Fruit fly (Drosophila melanogaster): Measurements from ENCODE around the gene CG14864.

The CG14864 gene

dm6 chr3R:15293878-15294350, 25.6 kb upstream of the CG14864 start:
- TF ChIP-seq tj (GFP tag; optimal IDR thresholded peaks at IDR 0.05) (no peak), CG1620 (GFP tag; optimal IDR thresholded peaks at IDR 0.05) (no peak), kay (GFP tag; ENCODE audit: borderline replicate concordance) (no peak), pad (GFP tag; optimal IDR thresholded peaks at IDR 0.05) (no peak), CG12768 (GFP tag; optimal IDR thresholded peaks at IDR 0.05) (no peak), CG7045 (GFP tag; optimal IDR thresholded peaks at IDR 0.05) (no peak), Clk (GFP tag; optimal IDR thresholded peaks at IDR 0.05) (no peak), cic (GFP tag; optimal IDR thresholded peaks at IDR 0.05) (no peak), CG11617 (GFP tag; optimal IDR thresholded peaks at IDR 0.05) (no peak), CG7101 (tag; optimal IDR thresholded peaks at IDR 0.05) (no peak), CG14711 (tag; optimal IDR thresholded peaks at IDR 0.05) (no peak), CG33017 (tag; optimal IDR thresholded peaks at IDR 0.05) (no peak), CG5204 (GFP tag; optimal IDR thresholded peaks at IDR 0.05) (no peak), toe (GFP tag; optimal IDR thresholded peaks at IDR 0.05) (no peak), Mnt (GFP tag; optimal IDR thresholded peaks at IDR 0.05) (no peak), bab1 (GFP tag; optimal IDR thresholded peaks at IDR 0.05) (no peak), ovo (GFP tag; optimal IDR thresholded peaks at IDR 0.05) (no peak), cnc (optimal IDR thresholded peaks at IDR 0.05) (no peak), Hr96 (GFP tag; optimal IDR thresholded peaks at IDR 0.05) (no peak), Crg-1 (GFP tag; optimal IDR thresholded peaks at IDR 0.05) (no peak)

DNA sequence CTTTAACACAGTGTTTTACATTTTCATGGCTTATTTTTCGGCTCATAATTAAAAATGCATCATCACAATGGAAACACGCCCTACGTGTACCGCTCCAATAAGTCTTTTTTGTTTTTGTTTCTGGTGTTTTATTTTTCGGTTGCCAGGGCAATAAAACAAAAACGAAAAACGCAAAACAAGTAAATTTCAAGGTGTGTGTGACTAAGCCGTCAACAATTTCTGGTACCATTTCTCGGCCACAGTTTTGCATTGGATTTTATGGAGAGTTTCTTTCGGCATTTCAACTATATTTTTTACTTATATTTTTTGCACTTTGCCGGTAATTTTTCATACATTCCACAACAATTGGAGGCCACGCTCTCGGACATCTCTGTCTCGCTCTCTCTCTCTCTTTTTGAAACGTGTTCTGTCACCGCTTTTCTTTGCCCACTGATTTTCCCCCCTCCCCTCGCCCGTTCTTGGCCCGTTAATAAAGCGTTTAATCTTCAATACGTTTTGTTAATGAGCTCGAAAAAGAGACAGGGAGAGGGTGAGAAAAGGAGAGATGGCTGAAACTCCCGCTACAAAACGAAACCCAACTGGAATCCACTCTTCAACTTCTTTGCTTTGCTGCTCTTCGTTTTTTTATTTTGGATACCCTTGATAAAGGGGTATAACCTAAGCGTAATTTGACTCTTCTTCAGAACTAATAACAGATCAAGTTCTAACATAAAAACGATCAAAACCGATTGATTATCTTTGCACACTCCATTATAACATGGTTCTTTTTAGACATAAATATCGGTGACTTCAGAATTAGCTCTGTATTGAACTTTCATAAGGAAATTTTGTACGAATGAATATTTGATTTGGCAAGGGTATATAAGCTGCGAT, 24.9 kb upstream of the CG14864 start:
- TF ChIP-seq kay (GFP tag; ENCODE audit: borderline replicate concordance), result no peak
- no peak for TF ChIP-seq ovo (GFP tag; optimal IDR thresholded peaks at IDR 0.05)
- no peak for TF ChIP-seq CG5204 (GFP tag; optimal IDR thresholded peaks at IDR 0.05)
- TF ChIP-seq toe (GFP tag; optimal IDR thresholded peaks at IDR 0.05), result no peak
- no peak for TF ChIP-seq CG14711 (tag; optimal IDR thresholded peaks at IDR 0.05)
- peak; percentile 71 for TF ChIP-seq tj (GFP tag; optimal IDR thresholded peaks at IDR 0.05)
- TF ChIP-seq Clk (GFP tag; optimal IDR thresholded peaks at IDR 0.05), result no peak
- TF ChIP-seq bab1 (GFP tag; optimal IDR thresholded peaks at IDR 0.05), result peak; percentile 26
- TF ChIP-seq Hr96 (GFP tag; optimal IDR thresholded peaks at IDR 0.05), result no peak
- TF ChIP-seq cic (GFP tag; optimal IDR thresholded peaks at IDR 0.05), result no peak
- no peak for TF ChIP-seq CG33017 (tag; optimal IDR thresholded peaks at IDR 0.05)
- no peak for TF ChIP-seq CG7045 (GFP tag; optimal IDR thresholded peaks at IDR 0.05)
- TF ChIP-seq Mnt (GFP tag; optimal IDR thresholded peaks at IDR 0.05), result no peak
- TF ChIP-seq CG1620 (GFP tag; optimal IDR thresholded peaks at IDR 0.05), result peak; percentile 22
- TF ChIP-seq CG12768 (GFP tag; optimal IDR thresholded peaks at IDR 0.05), result no peak
- TF ChIP-seq CG11617 (GFP tag; optimal IDR thresholded peaks at IDR 0.05), result peak; percentile 1
- peak; percentile 80 for TF ChIP-seq pad (GFP tag; optimal IDR thresholded peaks at IDR 0.05)
- TF ChIP-seq cnc (optimal IDR thresholded peaks at IDR 0.05), result no peak

dm6 chr3R:15292241-15293004, 24.1 kb upstream of the CG14864 start:
- peak; percentile 5 for TF ChIP-seq Clk (GFP tag; optimal IDR thresholded peaks at IDR 0.05)
- no peak for TF ChIP-seq Crg-1 (GFP tag; optimal IDR thresholded peaks at IDR 0.05)
- TF ChIP-seq CG33017 (tag; optimal IDR thresholded peaks at IDR 0.05), result no peak
- no peak for TF ChIP-seq cic (GFP tag; optimal IDR thresholded peaks at IDR 0.05)
- TF ChIP-seq kay (GFP tag; ENCODE audit: borderline replicate concordance), result peak; percentile 35
- peak; percentile 81 for TF ChIP-seq pad (GFP tag; optimal IDR thresholded peaks at IDR 0.05)
- no peak for TF ChIP-seq ovo (GFP tag; optimal IDR thresholded peaks at IDR 0.05)

DNA sequence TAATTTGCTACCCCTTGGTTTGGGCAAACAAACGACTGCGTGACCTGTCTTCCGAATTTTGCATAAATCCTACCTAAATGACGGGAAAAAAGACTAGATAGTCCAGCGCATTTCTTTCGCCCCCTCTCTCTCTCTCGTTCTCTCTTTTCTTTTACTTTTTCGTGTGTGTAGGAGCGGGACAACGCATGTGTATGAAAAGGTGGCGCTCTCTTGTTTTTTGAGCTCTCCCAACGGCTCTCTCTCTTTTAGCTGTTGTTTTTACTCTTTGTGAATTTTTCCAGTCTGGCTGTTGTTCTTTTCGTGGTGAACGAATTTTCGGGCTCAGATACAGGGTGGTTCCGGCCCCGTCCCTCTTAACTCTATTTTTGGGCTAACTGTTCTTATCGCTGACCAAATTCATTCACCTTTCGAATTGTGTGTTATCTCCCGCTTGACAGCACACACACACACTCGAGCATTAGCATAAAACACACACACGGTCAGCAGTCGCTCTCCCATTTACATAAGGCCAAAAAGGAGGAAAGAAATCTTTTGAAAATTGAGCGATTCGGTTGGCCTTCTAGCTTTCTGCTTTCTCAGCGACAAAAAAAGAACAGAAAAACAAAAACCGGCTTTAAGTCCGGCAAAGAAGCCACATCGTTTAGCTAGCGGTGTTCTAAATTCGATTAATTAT, 23.3 kb upstream of the CG14864 start:
- TF ChIP-seq cnc (optimal IDR thresholded peaks at IDR 0.05) (no peak), Crg-1 (GFP tag; optimal IDR thresholded peaks at IDR 0.05) (peak; percentile 15), CG7101 (tag; optimal IDR thresholded peaks at IDR 0.05) (no peak), CG12768 (GFP tag; optimal IDR thresholded peaks at IDR 0.05) (no peak), pad (GFP tag; optimal IDR thresholded peaks at IDR 0.05) (peak; percentile 15), CG1620 (GFP tag; optimal IDR thresholded peaks at IDR 0.05) (no peak), CG33017 (tag; optimal IDR thresholded peaks at IDR 0.05) (no peak), toe (GFP tag; optimal IDR thresholded peaks at IDR 0.05) (no peak), bab1 (GFP tag; optimal IDR thresholded peaks at IDR 0.05) (peak; percentile 7), CG11617 (GFP tag; optimal IDR thresholded peaks at IDR 0.05) (no peak), cic (GFP tag; optimal IDR thresholded peaks at IDR 0.05) (no peak), CG14711 (tag; optimal IDR thresholded peaks at IDR 0.05) (no peak), Mnt (GFP tag; optimal IDR thresholded peaks at IDR 0.05) (no peak)

- no peak for TF ChIP-seq Crg-1 (GFP tag; optimal IDR thresholded peaks at IDR 0.05)
- TF ChIP-seq pad (GFP tag; optimal IDR thresholded peaks at IDR 0.05), result peak; percentile 85
- TF ChIP-seq Hr96 (GFP tag; optimal IDR thresholded peaks at IDR 0.05), result no peak
- TF ChIP-seq kay (GFP tag; ENCODE audit: borderline replicate concordance), result peak; percentile 95
- peak; percentile 53 for TF ChIP-seq cic (GFP tag; optimal IDR thresholded peaks at IDR 0.05)
- TF ChIP-seq bab1 (GFP tag; optimal IDR thresholded peaks at IDR 0.05), result no peak
- no peak for TF ChIP-seq CG14711 (tag; optimal IDR thresholded peaks at IDR 0.05)
- TF ChIP-seq CG1620 (GFP tag; optimal IDR thresholded peaks at IDR 0.05), result peak; percentile 34
- TF ChIP-seq Clk (GFP tag; optimal IDR thresholded peaks at IDR 0.05), result no peak
- TF ChIP-seq ovo (GFP tag; optimal IDR thresholded peaks at IDR 0.05), result peak; percentile 26
- no peak for TF ChIP-seq toe (GFP tag; optimal IDR thresholded peaks at IDR 0.05)
- no peak for TF ChIP-seq CG5204 (GFP tag; optimal IDR thresholded peaks at IDR 0.05)
- peak; percentile 78 for TF ChIP-seq tj (GFP tag; optimal IDR thresholded peaks at IDR 0.05)
- TF ChIP-seq CG12768 (GFP tag; optimal IDR thresholded peaks at IDR 0.05), result peak; percentile 20
- peak; percentile 41 for TF ChIP-seq Mnt (GFP tag; optimal IDR thresholded peaks at IDR 0.05)
- TF ChIP-seq cnc (optimal IDR thresholded peaks at IDR 0.05), result no peak
- no peak for TF ChIP-seq CG11617 (GFP tag; optimal IDR thresholded peaks at IDR 0.05)
- peak; percentile 2 for TF ChIP-seq CG7101 (tag; optimal IDR thresholded peaks at IDR 0.05)
- peak; percentile 15 for TF ChIP-seq CG33017 (tag; optimal IDR thresholded peaks at IDR 0.05)
- no peak for TF ChIP-seq CG7045 (GFP tag; optimal IDR thresholded peaks at IDR 0.05)
Measured at dm6 chr3R:15290642-15291118, 22.3 kb upstream of the CG14864 start, which contains the start of gene CG45218. CG45218 (minus strand) TSS chr3R:15290799.
